Fruit fly (Drosophila melanogaster): ENCODE measurements around the gene CG12009.

The CG12009 gene

dm6 chr3L:3342307-3342940 lies 51.2 kb downstream of the CG12009 start:
- no peak for TF ChIP-seq CG17801 (GFP tag; optimal IDR thresholded peaks at IDR 0.05; ENCODE audit: partially characterized antibody)

- no peak for TF ChIP-seq CG17801 (GFP tag; optimal IDR thresholded peaks at IDR 0.05; ENCODE audit: partially characterized antibody)
These were observed 52.0 kb downstream of the CG12009 start for dm6 chr3L:3343260-3343659.

- no peak for TF ChIP-seq CG17801 (GFP tag; optimal IDR thresholded peaks at IDR 0.05; ENCODE audit: partially characterized antibody)
These were observed 53.3 kb downstream of the CG12009 start for dm6 chr3L:3344528-3344927.

- no peak for TF ChIP-seq CG17801 (GFP tag; optimal IDR thresholded peaks at IDR 0.05; ENCODE audit: partially characterized antibody)
These were observed 55.0 kb downstream of the CG12009 start for dm6 chr3L:3346294-3346693.

Data from ovary, adult (tissue).